Fruit fly (Drosophila melanogaster): ENCODE data around the gene mats.

dm6 chr3R:22411879-22412587, 8.9 kb upstream of the mats start:
- TF ChIP-seq CG8478 (optimal IDR thresholded peaks at IDR 0.05) (no peak), CTCF (optimal IDR thresholded peaks at IDR 0.05) (no peak)

Data from S2 (cell line).